Worm (Caenorhabditis elegans) whole organism, midembryonic: ENCODE results near the gene F32D8.5.

Source experiments
- T22C8.4 ChIP-seq: fragments of 200-800 bp; sonication (Bioruptor generic); IDR thresholded peaks from 2 replicates; pipeline ENCODE4 v1.3.6; 2022; ENCODE audit warnings: missing genetic modification characterization, missing compliant biosample characterization
- cog-1 ChIP-seq: sonication (generic microtip); optimal IDR thresholded peaks from 2 replicates; lab custom pipeline; 2016; ENCODE audit warnings: missing genetic modification characterization, missing compliant biosample characterization
- flt-1 ChIP-seq: fragments of 200-800 bp; sonication (Bioruptor generic); IDR thresholded peaks from 2 replicates; pipeline ENCODE4 v1.3.6; 2022; ENCODE audit warnings: missing genetic modification characterization, missing compliant biosample characterization
- klf-2 ChIP-seq: fragments of 200-800 bp; sonication (Bioruptor generic); conservative IDR thresholded peaks from 2 replicates; pipeline ENCODE4 v1.3.6; 2022; ENCODE audit warnings: missing genetic modification reagents, missing genetic modification characterization, missing compliant biosample characterization
- tab-1 ChIP-seq: fragments of 200-800 bp; sonication (Bioruptor generic); IDR thresholded peaks from 2 replicates; pipeline ENCODE4 v1.3.6; 2022; ENCODE audit warnings: missing genetic modification characterization, missing compliant biosample characterization
- ztf-29 ChIP-seq: fragments of 200-800 bp; sonication (Bioruptor generic); IDR thresholded peaks from 2 replicates; pipeline ENCODE4 v1.3.6; 2022; ENCODE audit warnings: missing genetic modification reagents, missing genetic modification characterization, missing compliant biosample characterization

DNA sequence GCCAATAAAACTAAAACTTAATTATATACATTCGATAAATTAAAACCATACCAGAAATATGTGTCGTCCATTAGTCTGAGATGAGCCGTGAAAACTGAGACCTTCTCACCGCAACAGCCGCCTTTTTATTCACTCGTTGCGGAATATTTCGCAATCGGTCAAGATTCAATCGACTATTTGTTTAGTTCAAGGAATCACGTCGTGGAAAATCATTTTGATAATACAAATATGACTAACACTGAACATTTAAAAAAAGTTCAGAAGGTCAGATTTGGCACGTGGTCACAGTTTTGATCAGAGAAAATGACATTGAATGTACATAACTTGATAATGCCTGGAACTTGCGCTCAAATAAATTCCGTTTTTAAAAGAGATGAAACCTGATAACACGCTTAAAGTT, 44.1 kb downstream of the F32D8.5 start, which contains the start of gene F17C11.11:
- TF ChIP-seq tab-1 (GFP tag; lab: Robert Waterston, UW) (no peak), T22C8.4 (GFP tag; lab: Robert Waterston, UW) (no peak), klf-2 (GFP tag; lab: Robert Waterston, UW) (no peak), flt-1 (GFP tag; lab: Robert Waterston, UW) (no peak), cog-1 (tag; lab: Kevin White, UChicago) (no peak), ztf-29 (no peak)
